Worm (Caenorhabditis elegans) whole organism, late embryonic: ENCODE data around the gene ttc-36.

Experiments used
- C08G9.2 ChIP-seq: sonication (generic microtip); optimal IDR thresholded peaks from 2 replicates; lab custom pipeline; 2016; ENCODE audit warnings: mild to moderate bottlenecking, missing genetic modification characterization, moderate library complexity, missing compliant biosample characterization
- C38D4.7 ChIP-seq: fragments of 200-800 bp; sonication (Bioruptor generic); optimal IDR thresholded peaks from 2 replicates; lab custom pipeline; 2018; ENCODE audit warnings: mild to moderate bottlenecking, missing genetic modification characterization, moderate library complexity, missing compliant biosample characterization
- K02D7.2 ChIP-seq: sonication (generic microtip); optimal IDR thresholded peaks from 2 replicates; lab custom pipeline; 2017; ENCODE audit warnings: mild to moderate bottlenecking, missing genetic modification characterization, missing compliant biosample characterization
- T23F11.4 ChIP-seq: fragments of 200-800 bp; sonication (Bioruptor generic); optimal IDR thresholded peaks from 2 replicates; lab custom pipeline; 2018; ENCODE audit warnings: mild to moderate bottlenecking, missing genetic modification characterization, missing compliant biosample characterization
- Y22D7AL.16 ChIP-seq: sonication (generic microtip); optimal IDR thresholded peaks from 2 replicates; lab custom pipeline; 2016; ENCODE audit warnings: missing genetic modification characterization, missing compliant biosample characterization
- ahr-1 ChIP-seq: sonication (generic microtip); optimal IDR thresholded peaks from 2 replicates; lab custom pipeline; 2016; ENCODE audit warnings: missing genetic modification characterization, missing compliant biosample characterization
- ceh-2 ChIP-seq: sonication (generic microtip); optimal IDR thresholded peaks from 2 replicates; lab custom pipeline; 2016; ENCODE audit warnings: missing genotype, missing genetic modification characterization, missing compliant biosample characterization
- ceh-22 ChIP-seq: sonication (generic microtip); optimal IDR thresholded peaks from 2 replicates; lab custom pipeline; 2017; ENCODE audit warnings: missing biosample characterization, missing genetic modification characterization
- ceh-24 ChIP-seq: sonication (generic microtip); optimal IDR thresholded peaks from 2 replicates; lab custom pipeline; 2016; ENCODE audit warnings: mild to moderate bottlenecking, missing genetic modification characterization, missing compliant biosample characterization
- ceh-34 ChIP-seq: sonication (generic microtip); optimal IDR thresholded peaks from 2 replicates; lab custom pipeline; 2016; ENCODE audit warnings: mild to moderate bottlenecking, missing genetic modification characterization, missing compliant biosample characterization
- ceh-45 ChIP-seq: fragments of 200-800 bp; sonication (Bioruptor generic); IDR thresholded peaks from 2 replicates; pipeline ENCODE4 v1.3.6; 2022; ENCODE audit warnings: missing genetic modification reagents, missing genetic modification characterization, missing compliant biosample characterization
- ceh-6 ChIP-seq: fragments of 200-800 bp; sonication (Bioruptor generic); optimal IDR thresholded peaks from 2 replicates; lab custom pipeline; 2018; ENCODE audit warnings: mild to moderate bottlenecking, missing genetic modification characterization, missing compliant biosample characterization
- elt-2 ChIP-seq: sonication (generic microtip); optimal IDR thresholded peaks from 2 replicates; lab custom pipeline; 2016; ENCODE audit warnings: missing genetic modification reagents, missing genetic modification characterization, missing compliant biosample characterization
- elt-4 ChIP-seq: sonication (generic microtip); optimal IDR thresholded peaks from 2 replicates; lab custom pipeline; 2016; ENCODE audit warnings: missing genetic modification characterization, missing compliant biosample characterization
- fax-1 ChIP-seq: sonication (generic microtip); optimal IDR thresholded peaks from 2 replicates; lab custom pipeline; 2016; ENCODE audit warnings: missing genotype, missing genetic modification characterization, missing compliant biosample characterization
- fkh-10 ChIP-seq: fragments of 150-350 bp; optimal IDR thresholded peaks from 2 replicates; lab custom pipeline; 2014; ENCODE audit warnings: missing biosample characterization, missing genetic modification reagents, missing genetic modification characterization
- fkh-6 ChIP-seq: sonication (generic microtip); optimal IDR thresholded peaks from 2 replicates; lab custom pipeline; 2016; ENCODE audit warnings: missing genetic modification characterization, missing compliant biosample characterization
- gmeb-2 ChIP-seq: sonication (generic microtip); optimal IDR thresholded peaks from 2 replicates; lab custom pipeline; 2016; ENCODE audit warnings: missing genetic modification characterization, inconsistent platforms, missing compliant biosample characterization
- hlh-13 ChIP-seq: fragments of 200-800 bp; sonication (Bioruptor generic); optimal IDR thresholded peaks from 2 replicates; lab custom pipeline; 2018; ENCODE audit warnings: mild to moderate bottlenecking, missing genetic modification characterization, missing compliant biosample characterization
- hlh-8 ChIP-seq: sonication (generic microtip); optimal IDR thresholded peaks from 2 replicates; lab custom pipeline; 2016; ENCODE audit warnings: missing genotype, missing genetic modification characterization, missing compliant biosample characterization
- lim-6 ChIP-seq: sonication (generic microtip); optimal IDR thresholded peaks from 2 replicates; lab custom pipeline; 2016; ENCODE audit warnings: missing genetic modification characterization, missing compliant biosample characterization
- madf-2 ChIP-seq: sonication (generic microtip); optimal IDR thresholded peaks from 2 replicates; lab custom pipeline; 2017; ENCODE audit warnings: missing genetic modification characterization, missing compliant biosample characterization
- mec-3 ChIP-seq: sonication (generic microtip); optimal IDR thresholded peaks from 2 replicates; lab custom pipeline; 2016; ENCODE audit warnings: borderline replicate concordance, missing genetic modification characterization, missing compliant biosample characterization
- nhr-232 ChIP-seq: sonication (generic microtip); optimal IDR thresholded peaks from 2 replicates; lab custom pipeline; 2016; ENCODE audit warnings: missing genetic modification characterization, missing compliant biosample characterization
- npax-4 ChIP-seq: sonication (generic microtip); optimal IDR thresholded peaks from 2 replicates; lab custom pipeline; 2016; ENCODE audit warnings: missing genetic modification characterization, missing compliant biosample characterization
- odd-2 ChIP-seq: sonication (generic microtip); optimal IDR thresholded peaks from 2 replicates; lab custom pipeline; 2017; ENCODE audit warnings: antibody characterized with exemption, mild to moderate bottlenecking, missing genetic modification characterization, missing compliant biosample characterization
- pag-3 ChIP-seq: sonication (generic microtip); optimal IDR thresholded peaks from 2 replicates; lab custom pipeline; 2016; ENCODE audit warnings: missing compliant biosample characterization, missing genetic modification characterization, borderline replicate concordance
- pax-1 ChIP-seq: fragments of 150-350 bp; optimal IDR thresholded peaks from 2 replicates; lab custom pipeline; 2014; ENCODE audit warnings: missing biosample characterization, missing genetic modification characterization
- pha-2 ChIP-seq: sonication (generic microtip); optimal IDR thresholded peaks from 2 replicates; lab custom pipeline; 2017; ENCODE audit warnings: mild to moderate bottlenecking, missing genetic modification characterization, missing compliant biosample characterization
- pha-4 ChIP-seq: fragments of 150-350 bp; optimal IDR thresholded peaks from 2 replicates; lab custom pipeline; 2018; ENCODE audit warnings: missing biosample characterization, missing genetic modification reagents, missing genetic modification characterization
- pqm-1 ChIP-seq: sonication (generic microtip); optimal IDR thresholded peaks from 2 replicates; lab custom pipeline; 2016; ENCODE audit warnings: missing genetic modification characterization, missing compliant biosample characterization
- sox-2 ChIP-seq: fragments of 200-800 bp; sonication (Bioruptor generic); IDR thresholded peaks from 2 replicates; pipeline ENCODE4 v1.3.6; 2022; ENCODE audit warnings: missing genetic modification reagents, missing genetic modification characterization, missing compliant biosample characterization
- syd-9 ChIP-seq: sonication (generic microtip); optimal IDR thresholded peaks from 2 replicates; lab custom pipeline; 2016; ENCODE audit warnings: mild to moderate bottlenecking, missing genetic modification characterization, moderate library complexity, missing compliant biosample characterization
- tbx-2 ChIP-seq: sonication (generic microtip); optimal IDR thresholded peaks from 2 replicates; lab custom pipeline; 2016; ENCODE audit warnings: missing genetic modification characterization, missing compliant biosample characterization
- unc-42 ChIP-seq: sonication (generic microtip); optimal IDR thresholded peaks from 2 replicates; lab custom pipeline; 2016; ENCODE audit warnings: missing genotype, missing genetic modification characterization, missing compliant biosample characterization
- unc-55 ChIP-seq: sonication (generic microtip); optimal IDR thresholded peaks from 2 replicates; lab custom pipeline; 2017; ENCODE audit warnings: missing biosample characterization, missing genetic modification reagents, missing genetic modification characterization
- ztf-16 ChIP-seq: sonication (generic microtip); optimal IDR thresholded peaks from 2 replicates; lab custom pipeline; 2017; ENCODE audit warnings: missing genetic modification characterization, missing compliant biosample characterization

ttc-36 gene

DNA sequence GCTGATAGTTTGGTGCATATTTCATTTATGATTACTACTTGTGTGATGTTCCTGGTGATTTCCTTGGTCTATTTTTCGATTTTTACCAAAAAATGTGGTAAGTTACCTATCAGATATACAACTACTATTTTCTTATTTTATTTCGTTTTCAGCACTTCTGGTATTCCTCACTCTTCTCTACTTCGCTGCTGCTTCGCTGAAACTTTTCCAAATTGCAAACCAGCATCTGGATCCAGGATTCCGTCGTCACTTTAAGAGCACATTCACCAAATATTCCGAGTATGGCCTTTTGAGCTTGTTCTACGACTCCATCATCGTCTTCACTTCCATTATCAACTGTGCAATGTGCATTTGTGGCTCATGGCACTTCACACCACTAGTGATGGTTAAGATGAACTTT is 21.4 kb upstream of the ttc-36 start:
- TF ChIP-seq syd-9 (no peak), pha-2 (tag; lab: Kevin White, UChicago) (no peak)

DNA sequence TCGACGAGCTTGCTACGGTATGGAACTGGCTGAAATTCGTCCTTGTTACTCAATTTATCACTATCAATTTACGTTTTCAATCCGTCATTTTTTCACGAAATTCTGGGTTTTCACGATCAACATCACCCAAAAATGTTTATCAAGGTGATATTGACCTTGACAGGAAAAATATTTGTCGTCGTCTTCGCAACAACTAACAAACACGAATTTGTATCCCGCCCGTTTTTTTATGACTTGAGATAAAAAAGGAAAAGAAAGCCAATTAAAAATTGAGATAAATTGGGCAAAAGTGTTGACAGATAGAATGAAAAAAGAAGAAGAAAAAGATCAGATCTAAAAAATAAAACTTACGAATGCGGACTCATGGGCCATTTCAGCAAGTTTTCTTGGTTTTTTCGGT is 19.1 kb upstream of the ttc-36 start:
- no peak for TF ChIP-seq fkh-6
- TF ChIP-seq hlh-13, result no peak

DNA sequence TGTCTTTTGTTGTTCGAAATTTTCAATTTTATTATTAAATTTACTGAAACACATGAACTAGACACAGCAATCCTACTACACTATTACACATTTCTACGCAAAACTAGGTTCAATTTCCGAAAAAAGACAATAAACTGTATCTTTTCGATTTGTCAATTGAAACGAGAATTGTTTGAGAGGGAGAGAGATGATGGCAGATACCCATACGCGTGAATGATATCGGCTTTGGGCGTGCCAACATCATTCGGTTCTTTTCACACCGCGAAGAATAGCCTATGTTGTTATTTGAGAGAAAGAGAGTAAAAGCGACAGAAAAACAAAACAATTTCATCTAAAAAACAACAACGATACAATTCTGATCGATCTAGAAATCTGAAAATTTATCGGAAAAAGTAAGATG is 18.3 kb upstream of the ttc-36 start:
- TF ChIP-seq K02D7.2 (no peak), ceh-6 (GFP tag; lab: Kevin White, UChicago) (no peak), elt-4 (tag; lab: Kevin White, UChicago) (no peak), mec-3 (no peak)
- TF ChIP-seq, all 69 proteins: peak for 0

DNA sequence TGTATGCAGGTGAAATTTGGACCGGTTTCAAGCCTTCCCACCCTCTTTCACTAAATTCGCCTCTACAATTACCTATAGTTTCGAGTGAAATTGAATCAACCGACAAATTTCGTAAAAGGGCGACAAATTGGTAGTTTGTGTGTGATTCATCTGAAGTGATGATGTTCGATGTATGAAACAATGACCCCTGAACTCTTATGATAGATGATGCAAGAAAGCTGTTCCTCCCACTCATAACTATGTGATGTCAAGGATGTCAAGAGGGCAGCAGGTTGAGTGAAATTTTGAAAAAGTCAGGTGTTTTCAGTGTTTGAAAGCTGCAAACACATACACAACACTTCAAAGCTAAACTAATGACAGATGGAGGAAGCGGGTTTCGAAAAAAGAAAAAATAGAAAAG is 17.5 kb upstream of the ttc-36 start:
- TF ChIP-seq pag-3 (tag; lab: Kevin White, UChicago) (no peak), tbx-2 (tag; lab: Kevin White, UChicago) (no peak), C08G9.2 (tag; lab: Kevin White, UChicago) (no peak), ceh-45 (GFP tag; lab: Robert Waterston, UW) (no peak), pha-2 (tag; lab: Kevin White, UChicago) (no peak), fax-1 (no peak), ceh-34 (no peak), pax-1 (tag; lab: Kevin White, UChicago) (no peak), pha-4 (no peak), odd-2 (tag; lab: Kevin White, UChicago) (no peak), unc-42 (tag; lab: Kevin White, UChicago) (no peak), lim-6 (tag; lab: Kevin White, UChicago) (no peak), fkh-10 (GFP tag; lab: Kevin White, UChicago) (no peak), pqm-1 (tag; lab: Kevin White, UChicago) (no peak), madf-2 (no peak)
- TF ChIP-seq, all 69 proteins: peak for 0

DNA sequence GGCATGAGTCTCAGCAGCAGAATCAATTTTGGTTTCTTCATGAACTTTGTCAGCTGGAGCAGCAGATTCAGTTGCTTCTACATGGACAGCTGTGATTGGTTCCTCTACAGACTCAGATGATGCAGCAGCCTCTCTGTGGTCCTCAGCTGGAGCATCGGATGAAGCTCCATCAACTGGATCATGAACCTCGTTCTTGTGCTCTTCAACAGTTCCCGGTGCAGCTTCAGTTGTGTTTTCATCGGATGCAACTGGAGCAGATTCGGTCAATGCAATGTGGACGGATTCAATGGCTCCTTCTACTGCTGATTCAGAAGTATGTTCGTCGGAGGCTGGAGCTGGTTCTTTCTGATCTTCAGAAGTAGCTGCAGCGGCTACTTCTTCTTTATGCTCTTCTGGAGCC is 15.6 kb upstream of the ttc-36 start:
- TF ChIP-seq sox-2 (GFP tag; lab: Robert Waterston, UW) (no peak), hlh-8 (tag; lab: Kevin White, UChicago) (no peak), npax-4 (no peak), pqm-1 (tag; lab: Kevin White, UChicago) (no peak), fkh-10 (GFP tag; lab: Kevin White, UChicago) (no peak), odd-2 (tag; lab: Kevin White, UChicago) (no peak), ceh-24 (tag; lab: Kevin White, UChicago) (no peak), ztf-16 (no peak), unc-55 (GFP tag; lab: Kevin White, UChicago) (no peak), nhr-232 (no peak), ceh-22 (tag; lab: Kevin White, UChicago) (no peak), gmeb-2 (tag; lab: Kevin White, UChicago) (no peak), C38D4.7 (GFP tag; lab: Kevin White, UChicago) (no peak), fkh-6 (no peak), Y22D7AL.16 (tag; lab: Kevin White, UChicago) (no peak), pax-1 (tag; lab: Kevin White, UChicago) (no peak), T23F11.4 (GFP tag; lab: Kevin White, UChicago) (no peak), elt-2 (tag; lab: Kevin White, UChicago) (no peak), ahr-1 (no peak), ceh-2 (tag; lab: Kevin White, UChicago) (no peak)
